Worm (Caenorhabditis elegans): ENCODE data around the gene daf-7.

The daf-7 gene

DNA sequence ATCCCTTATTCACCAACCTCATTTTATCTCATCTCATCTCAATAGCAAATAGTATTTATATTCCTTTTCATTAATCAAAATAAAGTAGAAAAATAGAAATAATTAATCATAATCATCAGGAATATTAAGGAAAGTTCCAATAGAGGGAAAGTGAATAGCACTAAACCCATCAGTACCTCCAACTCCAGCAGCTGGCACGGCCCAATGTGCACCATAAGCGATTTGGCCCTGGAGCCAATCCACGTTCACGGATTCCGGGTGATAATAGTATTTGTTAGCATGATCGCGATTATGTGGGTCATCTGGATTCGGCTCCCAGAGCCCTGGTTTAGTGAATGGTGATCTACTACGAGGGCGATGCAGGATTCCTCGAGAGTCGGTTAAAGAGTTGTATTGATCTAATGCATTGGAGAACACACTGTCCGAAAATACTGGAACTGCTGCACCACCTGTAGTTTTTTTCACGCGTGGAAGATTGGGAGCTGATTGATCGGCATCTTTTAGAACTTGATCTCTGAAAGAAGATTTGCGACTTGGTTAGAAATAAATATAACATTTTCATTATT lies 24.2 kb downstream of the daf-7 start (continued):
- TF ChIP-seq zfp-3 (GFP tag; conservative IDR thresholded peaks at IDR 0.05) = peak; percentile 99
- TF ChIP-seq aly-2 (tag; optimal IDR thresholded peaks at IDR 0.05) = no peak
- peak; percentile 83 for TF ChIP-seq lin-29 (GFP tag; IDR thresholded peaks at IDR 0.05)
- TF ChIP-seq daf-19 (GFP tag; conservative IDR thresholded peaks at IDR 0.05) = 0 out of 2 replicates have a peak, but pooled peaks have one; percentile 79
- no peak for TF ChIP-seq ceh-28 (tag; optimal IDR thresholded peaks at IDR 0.05)
- no peak for TF ChIP-seq lir-3 (tag; optimal IDR thresholded peaks at IDR 0.05)
- TF ChIP-seq attf-4 (tag; optimal IDR thresholded peaks at IDR 0.05) = no peak
- TF ChIP-seq F49E8.2 (tag; optimal IDR thresholded peaks at IDR 0.05; ENCODE audit: borderline replicate concordance) = no peak
- peak; percentile 45 for TF ChIP-seq zag-1 (tag; optimal IDR thresholded peaks at IDR 0.05)
- TF ChIP-seq lin-15B (tag; optimal IDR thresholded peaks at IDR 0.05) = no peak
- TF ChIP-seq lin-1 (GFP tag; IDR thresholded peaks at IDR 0.05) = peak; percentile 95
- TF ChIP-seq mes-2 (tag; optimal IDR thresholded peaks at IDR 0.05; ENCODE audit: poor library complexity, severe bottlenecking) = peak; percentile 77
- peak; percentile 82 for TF ChIP-seq fos-1 (tag; optimal IDR thresholded peaks at IDR 0.05)
- peak; percentile 93 for TF ChIP-seq mdt-29 (GFP tag; IDR thresholded peaks at IDR 0.05)
- peak; percentile 39 for TF ChIP-seq zfp-2 (tag; optimal IDR thresholded peaks at IDR 0.05)
- TF ChIP-seq lin-39 (tag; optimal IDR thresholded peaks at IDR 0.05) = no peak
- TF ChIP-seq jun-1 (tag; optimal IDR thresholded peaks at IDR 0.05) = peak; percentile 94
- TF ChIP-seq php-3 (GFP tag; IDR thresholded peaks at IDR 0.05) = peak; percentile 94
- TF ChIP-seq F44E2.7 (GFP tag; IDR thresholded peaks at IDR 0.05) = 0 out of 2 replicates have a peak, but pooled peaks have one; percentile 58
- peak; percentile 55 to 96 for TF ChIP-seq hif-1 (tag; optimal IDR thresholded peaks at IDR 0.05)
- no peak for TF ChIP-seq egl-27 (tag; optimal IDR thresholded peaks at IDR 0.05)
- peak; percentile 80 for TF ChIP-seq hmg-1.1 (GFP tag; IDR thresholded peaks at IDR 0.05)
- peak; percentile 73 for TF ChIP-seq ZK337.2 (GFP tag; IDR thresholded peaks at IDR 0.05)
- TF ChIP-seq daf-8 (GFP tag; IDR thresholded peaks at IDR 0.05) = no peak; the same call in 1 of the 2 replicates
- TF ChIP-seq dmd-8 (GFP tag; IDR thresholded peaks at IDR 0.05) = peak; percentile 90
- TF ChIP-seq nhr-102 (tag; optimal IDR thresholded peaks at IDR 0.05) = peak; percentile 92
- peak; percentile 88 for TF ChIP-seq spr-3 (GFP tag; optimal IDR thresholded peaks at IDR 0.05)
- TF ChIP-seq ZK546.5 (tag; optimal IDR thresholded peaks at IDR 0.05) = peak in 1 of 2 experiments; percentile 45
- peak; percentile 20 for TF ChIP-seq skn-1 (tag; optimal IDR thresholded peaks at IDR 0.05)
- TF ChIP-seq F10B5.3 (tag; optimal IDR thresholded peaks at IDR 0.05) = peak; percentile 16
- TF ChIP-seq dve-1 (tag; optimal IDR thresholded peaks at IDR 0.05; ENCODE audit: insufficient read depth) = peak; percentile 86
- peak; percentile 98 for TF ChIP-seq ama-1 (optimal IDR thresholded peaks at IDR 0.05)
- TF ChIP-seq mxl-3 (GFP tag; optimal IDR thresholded peaks at IDR 0.05) = peak; percentile 62
- TF ChIP-seq T26A8.4 (GFP tag; IDR thresholded peaks at IDR 0.05) = peak; percentile 98
- peak; percentile 86 for TF ChIP-seq hlh-11 (tag; optimal IDR thresholded peaks at IDR 0.05)
- TF ChIP-seq nhr-237 (tag; optimal IDR thresholded peaks at IDR 0.05) = peak; percentile 49
- TF ChIP-seq set-16 (GFP tag; IDR thresholded peaks at IDR 0.05) = peak; percentile 60
- TF ChIP-seq egl-43 (GFP tag; IDR thresholded peaks at IDR 0.05) = peak; percentile 96
- peak; percentile 98 for TF ChIP-seq arid-1 (GFP tag; conservative IDR thresholded peaks at IDR 0.05)
- TF ChIP-seq nhr-11 (tag; optimal IDR thresholded peaks at IDR 0.05) = no peak
- no peak for TF ChIP-seq zip-11 (GFP tag; IDR thresholded peaks at IDR 0.05)
- peak; percentile 99 for TF ChIP-seq aha-1 (tag)
- TF ChIP-seq nhr-6 (tag; optimal IDR thresholded peaks at IDR 0.05) = no peak
- no peak for TF ChIP-seq zip-2 (tag; optimal IDR thresholded peaks at IDR 0.05)
- TF ChIP-seq gei-8 (GFP tag; optimal IDR thresholded peaks at IDR 0.05) = peak; percentile 96
- TF ChIP-seq F26F4.8 (GFP tag; conservative IDR thresholded peaks at IDR 0.05) = no peak
- peak; percentile 94 for TF ChIP-seq duxl-1 (tag; optimal IDR thresholded peaks at IDR 0.05; ENCODE audit: poor library complexity)
- peak; percentile 82 for TF ChIP-seq lin-38 (GFP tag; IDR thresholded peaks at IDR 0.05)
- TF ChIP-seq nhr-76 (tag; optimal IDR thresholded peaks at IDR 0.05) = no peak
- peak; percentile 93 for TF ChIP-seq tra-1 (GFP tag; IDR thresholded peaks at IDR 0.05)
- TF ChIP-seq mdl-1 (tag; optimal IDR thresholded peaks at IDR 0.05) = peak; percentile 41 to 53
